Fruit fly (Drosophila melanogaster) whole organism, wandering third instar larva: ENCODE results near the gene CG5388.

Experiments used
- CrebA ChIP-seq: fragments of 200-800 bp; sonication (Bioruptor generic); optimal IDR thresholded peaks from 2 replicates; lab custom pipeline; 2016; ENCODE audit warnings: missing biosample characterization, mild to moderate bottlenecking, missing genetic modification characterization, borderline replicate concordance
- h ChIP-seq: fragments of 200-800 bp; sonication (Bioruptor generic); optimal IDR thresholded peaks from 3 replicates; lab custom pipeline; 2016; ENCODE audit warnings: missing biosample characterization, mild to moderate bottlenecking, missing genetic modification characterization

DNA sequence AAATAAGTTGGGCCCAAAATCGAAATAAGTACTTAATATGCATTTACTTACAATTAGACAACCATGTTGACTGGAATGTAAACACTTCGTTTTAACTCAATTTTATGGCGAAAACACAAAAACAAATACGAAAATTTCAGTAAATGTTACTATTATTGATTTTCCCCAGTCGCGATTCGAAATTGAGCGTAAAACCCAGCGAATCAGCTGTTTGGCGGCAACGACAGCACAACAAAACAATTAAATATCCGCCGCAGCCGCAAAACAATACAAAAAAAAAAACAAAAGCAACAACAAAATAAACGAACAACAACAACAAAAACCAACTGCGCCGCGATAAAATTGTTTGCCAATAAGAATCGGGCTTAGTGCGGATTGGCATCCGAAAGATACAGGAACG, 49.5 kb upstream of the CG5388 start, which contains the start of the genes CAH8 and CG7059:
- TF ChIP-seq CrebA, result no peak
- no peak for TF ChIP-seq h (GFP tag; lab: Kevin White, UChicago)
